Fruit fly (Drosophila melanogaster): ENCODE results near the gene Secp43.

dm6 chr2L:4476672-4477273 is 22.5 kb upstream of the Secp43 start, which contains the start of gene ine:
- TF ChIP-seq pan (optimal IDR thresholded peaks at IDR 0.05) (no peak), OdsH (GFP tag; optimal IDR thresholded peaks at IDR 0.05) (no peak), CG9705 (GFP tag; optimal IDR thresholded peaks at IDR 0.05) (no peak), psq (GFP tag; optimal IDR thresholded peaks at IDR 0.05) (no peak), Hr78 (GFP tag; optimal IDR thresholded peaks at IDR 0.05) (no peak), ey (GFP tag; optimal IDR thresholded peaks at IDR 0.05) (no peak), Mio (GFP tag; optimal IDR thresholded peaks at IDR 0.05) (no peak), dsf (GFP tag; optimal IDR thresholded peaks at IDR 0.05; ENCODE audit: borderline replicate concordance) (no peak), usp (GFP tag; optimal IDR thresholded peaks at IDR 0.05) (no peak), N (GFP tag; optimal IDR thresholded peaks at IDR 0.05) (no peak)
